Worm (Caenorhabditis elegans): ENCODE data around the gene lips-1.

- TF ChIP-seq ceh-9 (tag; optimal IDR thresholded peaks at IDR 0.05) (no peak), pax-1 (tag; optimal IDR thresholded peaks at IDR 0.05) (no peak), gmeb-2 (tag; optimal IDR thresholded peaks at IDR 0.05) (no peak), pqm-1 (tag; optimal IDR thresholded peaks at IDR 0.05) (no peak), nhr-232 (tag; optimal IDR thresholded peaks at IDR 0.05) (no peak), pha-4 (tag; optimal IDR thresholded peaks at IDR 0.05) (no peak), fkh-10 (GFP tag; optimal IDR thresholded peaks at IDR 0.05) (no peak), dmd-4 (tag; optimal IDR thresholded peaks at IDR 0.05; ENCODE audit: borderline replicate concordance) (no peak), lin-11 (tag; optimal IDR thresholded peaks at IDR 0.05) (no peak), tbx-2 (tag; optimal IDR thresholded peaks at IDR 0.05) (no peak), Y22D7AL.16 (tag; optimal IDR thresholded peaks at IDR 0.05) (no peak), nfya-1 (tag; optimal IDR thresholded peaks at IDR 0.05) (no peak), ceh-6 (GFP tag; optimal IDR thresholded peaks at IDR 0.05) (no peak)
Observed at ce11 chrX:12484749-12485148, 7.8 kb upstream of the lips-1 start, which contains the start of gene tbc-13.

Measured in whole organism, late embryonic.